Worm (Caenorhabditis elegans) whole organism, late embryonic: ENCODE results near the gene ncs-5.

Experiments used
- C38D4.7 ChIP-seq: fragments of 200-800 bp; sonication (Bioruptor generic); optimal IDR thresholded peaks from 2 replicates; lab custom pipeline; 2018; ENCODE audit warnings: mild to moderate bottlenecking, missing genetic modification characterization, moderate library complexity, missing compliant biosample characterization
- F13H6.1 ChIP-seq: sonication (generic microtip); optimal IDR thresholded peaks from 2 replicates; lab custom pipeline; 2016; ENCODE audit warnings: missing genetic modification characterization, missing compliant biosample characterization
- K02D7.2 ChIP-seq: sonication (generic microtip); optimal IDR thresholded peaks from 2 replicates; lab custom pipeline; 2017; ENCODE audit warnings: mild to moderate bottlenecking, missing genetic modification characterization, missing compliant biosample characterization
- K09A11.1 ChIP-seq: sonication (generic microtip); optimal IDR thresholded peaks from 2 replicates; lab custom pipeline; 2017; ENCODE audit warnings: antibody characterized with exemption, mild to moderate bottlenecking, missing genetic modification characterization, missing compliant biosample characterization; ENCODE audit not compliant: insufficient read depth
- Y22D7AL.16 ChIP-seq: sonication (generic microtip); optimal IDR thresholded peaks from 2 replicates; lab custom pipeline; 2016; ENCODE audit warnings: missing genetic modification characterization, missing compliant biosample characterization
- ahr-1 ChIP-seq: sonication (generic microtip); optimal IDR thresholded peaks from 2 replicates; lab custom pipeline; 2016; ENCODE audit warnings: missing genetic modification characterization, missing compliant biosample characterization
- ceh-14 ChIP-seq: sonication (generic microtip); optimal IDR thresholded peaks from 2 replicates; lab custom pipeline; 2016; ENCODE audit warnings: missing genotype, missing genetic modification characterization, missing compliant biosample characterization
- ceh-18 ChIP-seq: sonication (generic microtip); optimal IDR thresholded peaks from 2 replicates; lab custom pipeline; 2016; ENCODE audit warnings: missing genetic modification characterization, missing compliant biosample characterization
- ceh-19 ChIP-seq: fragments of 200-800 bp; sonication (Bioruptor generic); optimal IDR thresholded peaks from 2 replicates; lab custom pipeline; 2018; ENCODE audit warnings: mild to moderate bottlenecking, missing genetic modification characterization, missing compliant biosample characterization
- ceh-2 ChIP-seq: sonication (generic microtip); optimal IDR thresholded peaks from 2 replicates; lab custom pipeline; 2016; ENCODE audit warnings: missing genotype, missing genetic modification characterization, missing compliant biosample characterization
- ceh-22 ChIP-seq: sonication (generic microtip); optimal IDR thresholded peaks from 2 replicates; lab custom pipeline; 2017; ENCODE audit warnings: missing biosample characterization, missing genetic modification characterization
- ceh-24 ChIP-seq: sonication (generic microtip); optimal IDR thresholded peaks from 2 replicates; lab custom pipeline; 2016; ENCODE audit warnings: mild to moderate bottlenecking, missing genetic modification characterization, missing compliant biosample characterization
- ceh-30 ChIP-seq: fragments of 150-350 bp; optimal IDR thresholded peaks from 2 replicates; lab custom pipeline; 2014; ENCODE audit warnings: missing biosample characterization, missing genetic modification characterization
- ceh-31 ChIP-seq: sonication (generic microtip); optimal IDR thresholded peaks from 2 replicates; lab custom pipeline; 2016; ENCODE audit warnings: missing genetic modification characterization, missing compliant biosample characterization
- ceh-45 ChIP-seq: fragments of 200-800 bp; sonication (Bioruptor generic); IDR thresholded peaks from 2 replicates; pipeline ENCODE4 v1.3.6; 2022; ENCODE audit warnings: missing genetic modification reagents, missing genetic modification characterization, missing compliant biosample characterization
- ceh-48 ChIP-seq: sonication (generic microtip); optimal IDR thresholded peaks from 2 replicates; lab custom pipeline; 2016; ENCODE audit warnings: missing genetic modification characterization, inconsistent platforms, missing compliant biosample characterization
- ceh-9 ChIP-seq: sonication (generic microtip); optimal IDR thresholded peaks from 2 replicates; lab custom pipeline; 2016; ENCODE audit warnings: mild to moderate bottlenecking, missing genetic modification characterization, inconsistent platforms, missing compliant biosample characterization
- che-1 ChIP-seq: sonication (generic microtip); optimal IDR thresholded peaks from 2 replicates; lab custom pipeline; 2016; ENCODE audit warnings: mild to moderate bottlenecking, missing genetic modification characterization, missing compliant biosample characterization
- dmd-4 ChIP-seq: sonication (generic microtip); optimal IDR thresholded peaks from 2 replicates; lab custom pipeline; 2016; ENCODE audit warnings: borderline replicate concordance, missing genetic modification characterization, missing compliant biosample characterization
- elt-2 ChIP-seq: sonication (generic microtip); optimal IDR thresholded peaks from 2 replicates; lab custom pipeline; 2016; ENCODE audit warnings: missing genetic modification reagents, missing genetic modification characterization, missing compliant biosample characterization
- eyg-1 ChIP-seq: sonication (generic microtip); optimal IDR thresholded peaks from 2 replicates; lab custom pipeline; 2016; ENCODE audit warnings: missing genotype, missing genetic modification characterization, missing compliant biosample characterization
- fkh-6 ChIP-seq: sonication (generic microtip); optimal IDR thresholded peaks from 2 replicates; lab custom pipeline; 2016; ENCODE audit warnings: missing genetic modification characterization, missing compliant biosample characterization
- hlh-15 ChIP-seq: sonication (generic microtip); optimal IDR thresholded peaks from 2 replicates; lab custom pipeline; 2016; ENCODE audit warnings: missing genetic modification characterization, missing compliant biosample characterization
- hlh-30 ChIP-seq: sonication (generic microtip); optimal IDR thresholded peaks from 2 replicates; lab custom pipeline; 2017; ENCODE audit warnings: antibody characterized with exemption, missing genetic modification characterization, missing compliant biosample characterization; ENCODE audit not compliant: insufficient read depth
- hlh-6 ChIP-seq: sonication (generic microtip); optimal IDR thresholded peaks from 2 replicates; lab custom pipeline; 2016; ENCODE audit warnings: missing genotype, missing genetic modification characterization, missing compliant biosample characterization
- hlh-8 ChIP-seq: sonication (generic microtip); optimal IDR thresholded peaks from 2 replicates; lab custom pipeline; 2016; ENCODE audit warnings: missing genotype, missing genetic modification characterization, missing compliant biosample characterization
- lim-6 ChIP-seq: sonication (generic microtip); optimal IDR thresholded peaks from 2 replicates; lab custom pipeline; 2016; ENCODE audit warnings: missing genetic modification characterization, missing compliant biosample characterization
- lin-11 ChIP-seq: fragments of 200-800 bp; sonication (Bioruptor generic); optimal IDR thresholded peaks from 2 replicates; lab custom pipeline; 2018; ENCODE audit warnings: mild to moderate bottlenecking, missing genetic modification characterization, missing compliant biosample characterization
- mec-3 ChIP-seq: sonication (generic microtip); optimal IDR thresholded peaks from 2 replicates; lab custom pipeline; 2016; ENCODE audit warnings: borderline replicate concordance, missing genetic modification characterization, missing compliant biosample characterization
- nfya-1 ChIP-seq: sonication (generic microtip); optimal IDR thresholded peaks from 2 replicates; lab custom pipeline; 2017; ENCODE audit warnings: missing genetic modification characterization, mild to moderate bottlenecking, missing compliant biosample characterization, antibody characterized with exemption, moderate library complexity
- nhr-11 ChIP-seq: fragments of 150-350 bp; optimal IDR thresholded peaks from 2 replicates; lab custom pipeline; 2014; ENCODE audit warnings: missing biosample characterization, missing genetic modification characterization
- odd-2 ChIP-seq: sonication (generic microtip); optimal IDR thresholded peaks from 2 replicates; lab custom pipeline; 2017; ENCODE audit warnings: antibody characterized with exemption, mild to moderate bottlenecking, missing genetic modification characterization, missing compliant biosample characterization
- pag-3 ChIP-seq: sonication (generic microtip); optimal IDR thresholded peaks from 2 replicates; lab custom pipeline; 2016; ENCODE audit warnings: missing compliant biosample characterization, missing genetic modification characterization, borderline replicate concordance
- pax-1 ChIP-seq: fragments of 150-350 bp; optimal IDR thresholded peaks from 2 replicates; lab custom pipeline; 2014; ENCODE audit warnings: missing biosample characterization, missing genetic modification characterization
- pha-4 ChIP-seq: fragments of 150-350 bp; optimal IDR thresholded peaks from 2 replicates; lab custom pipeline; 2018; ENCODE audit warnings: missing biosample characterization, missing genetic modification reagents, missing genetic modification characterization
- pros-1 ChIP-seq: fragments of 150-350 bp; optimal IDR thresholded peaks from 2 replicates; lab custom pipeline; 2014; ENCODE audit warnings: missing biosample characterization, missing genetic modification reagents, missing genetic modification characterization
- sox-2 ChIP-seq: fragments of 200-800 bp; sonication (Bioruptor generic); IDR thresholded peaks from 2 replicates; pipeline ENCODE4 v1.3.6; 2022; ENCODE audit warnings: missing genetic modification reagents, missing genetic modification characterization, missing compliant biosample characterization
- tbx-7 ChIP-seq: sonication (generic microtip); optimal IDR thresholded peaks from 2 replicates; lab custom pipeline; 2016; ENCODE audit warnings: missing genotype, missing genetic modification characterization, missing compliant biosample characterization
- unc-55 ChIP-seq: sonication (generic microtip); optimal IDR thresholded peaks from 2 replicates; lab custom pipeline; 2017; ENCODE audit warnings: missing biosample characterization, missing genetic modification reagents, missing genetic modification characterization
- unc-86 ChIP-seq: sonication (generic microtip); optimal IDR thresholded peaks from 2 replicates; lab custom pipeline; 2016; ENCODE audit warnings: missing genetic modification characterization, missing compliant biosample characterization

ncs-5 gene

ce11 chrV:18772761-18773160, 46.8 kb upstream of the ncs-5 start, which contains the start of gene clec-257:
Gene clec-257 (plus strand): TSS chrV:18773061.
- TF ChIP-seq che-1 (tag; lab: Kevin White, UChicago), result no peak
- no peak for TF ChIP-seq ceh-2 (tag; lab: Kevin White, UChicago)
- no peak for TF ChIP-seq hlh-8
- TF ChIP-seq ceh-48, result no peak
- no peak for TF ChIP-seq eyg-1
- TF ChIP-seq ceh-18 (tag; lab: Kevin White, UChicago), result no peak
- no peak for TF ChIP-seq K09A11.1 (tag; lab: Kevin White, UChicago)
- TF ChIP-seq, all 69 proteins: peak for 0

DNA sequence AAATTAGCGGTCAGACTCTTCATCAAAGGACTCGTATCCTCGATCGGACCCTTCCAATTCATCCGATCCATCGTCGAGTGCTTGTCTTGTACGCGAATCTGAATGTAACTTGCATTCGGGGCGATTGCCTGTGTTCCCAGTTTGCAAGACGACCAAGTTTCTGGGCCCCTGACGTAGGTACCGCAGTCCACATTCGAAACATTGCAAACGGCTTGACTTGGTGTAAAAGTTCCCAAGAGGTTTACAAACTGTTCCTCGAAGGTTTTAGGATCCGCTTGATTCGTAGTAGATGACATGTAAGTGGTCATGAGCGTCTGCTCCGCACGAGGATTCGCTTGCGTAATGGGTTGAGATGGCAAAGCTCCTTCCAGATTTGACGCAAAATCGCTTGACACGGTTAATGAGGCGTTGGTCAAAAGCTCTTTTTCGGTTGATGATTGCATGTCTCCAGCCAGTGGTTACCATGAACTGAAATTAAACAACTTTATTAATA, 43.3 kb upstream of the ncs-5 start, which contains the start of gene Y17D7B.4:
Gene Y17D7B.4, minus strand, starts transcription at position 443 of the 493 bp plus-strand sequence.
- TF ChIP-seq ceh-18 (tag; lab: Kevin White, UChicago), result no peak
- TF ChIP-seq ceh-9, result no peak
- TF ChIP-seq eyg-1, result no peak
- no peak for TF ChIP-seq ceh-31 (tag; lab: Kevin White, UChicago)
- TF ChIP-seq ceh-22 (tag; lab: Kevin White, UChicago), result no peak
- TF ChIP-seq hlh-15 (tag; lab: Kevin White, UChicago), result no peak
- no peak for TF ChIP-seq tbx-7 (tag; lab: Kevin White, UChicago)
- TF ChIP-seq lim-6, result no peak
- TF ChIP-seq nhr-11 (tag; lab: Kevin White, UChicago), result no peak

- TF ChIP-seq K02D7.2, result no peak
- TF ChIP-seq hlh-6 (tag; lab: Kevin White, UChicago), result no peak
- no peak for TF ChIP-seq fkh-6 (tag; lab: Kevin White, UChicago)
- no peak for TF ChIP-seq ceh-18 (tag; lab: Kevin White, UChicago)
- no peak for TF ChIP-seq ceh-45 (GFP tag; lab: Robert Waterston, UW)
- no peak for TF ChIP-seq elt-2
- TF ChIP-seq nfya-1 (tag; lab: Kevin White, UChicago), result no peak
- TF ChIP-seq unc-55 (GFP tag; lab: Kevin White, UChicago), result no peak
- no peak for TF ChIP-seq lim-6
- TF ChIP-seq C38D4.7 (GFP tag; lab: Kevin White, UChicago), result no peak
- no peak for TF ChIP-seq ceh-14
- no peak for TF ChIP-seq pax-1 (tag; lab: Kevin White, UChicago)
- no peak for TF ChIP-seq F13H6.1
- no peak for TF ChIP-seq sox-2
- no peak for TF ChIP-seq ceh-19 (GFP tag; lab: Kevin White, UChicago)
- no peak for TF ChIP-seq odd-2 (tag; lab: Kevin White, UChicago)
These were observed 39.0 kb upstream of the ncs-5 start for ce11 chrV:18780605-18781004.

ce11 chrV:18782747-18783146, 36.8 kb upstream of the ncs-5 start:
- TF ChIP-seq pag-3 (tag; lab: Kevin White, UChicago) (no peak), mec-3 (tag; lab: Kevin White, UChicago) (no peak), F13H6.1 (no peak), C38D4.7 (GFP tag; lab: Kevin White, UChicago) (no peak), dmd-4 (tag; lab: Kevin White, UChicago) (no peak), ceh-9 (no peak), eyg-1 (no peak), che-1 (tag; lab: Kevin White, UChicago) (no peak), ceh-14 (no peak), nfya-1 (tag; lab: Kevin White, UChicago) (no peak), ahr-1 (no peak), K02D7.2 (no peak)

DNA sequence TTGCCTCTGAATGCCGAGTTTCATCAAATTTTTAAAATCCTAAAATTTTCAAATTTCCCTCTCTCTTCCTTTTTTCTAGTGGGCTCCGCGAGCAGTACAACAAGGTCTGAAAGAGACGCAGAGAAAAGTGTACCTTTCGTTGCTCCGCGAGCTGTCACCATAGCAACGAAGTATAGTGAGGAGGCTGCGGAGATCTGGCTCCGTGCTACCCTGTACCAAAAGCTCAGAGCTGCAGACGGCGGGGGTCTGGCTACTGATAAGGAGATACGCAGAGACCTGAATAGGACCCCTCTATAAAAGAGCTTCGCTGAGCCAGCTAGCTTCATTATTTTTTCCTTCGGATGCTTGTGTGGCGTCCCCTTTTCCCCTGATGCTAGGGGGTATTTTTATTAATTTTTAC, 36.1 kb upstream of the ncs-5 start, which contains the start of gene Y17D7B.10:
Gene Y17D7B.10, plus strand, starts transcription at position 243 of the 400 bp plus-strand sequence.
- TF ChIP-seq pax-1 (tag; lab: Kevin White, UChicago), result no peak

DNA sequence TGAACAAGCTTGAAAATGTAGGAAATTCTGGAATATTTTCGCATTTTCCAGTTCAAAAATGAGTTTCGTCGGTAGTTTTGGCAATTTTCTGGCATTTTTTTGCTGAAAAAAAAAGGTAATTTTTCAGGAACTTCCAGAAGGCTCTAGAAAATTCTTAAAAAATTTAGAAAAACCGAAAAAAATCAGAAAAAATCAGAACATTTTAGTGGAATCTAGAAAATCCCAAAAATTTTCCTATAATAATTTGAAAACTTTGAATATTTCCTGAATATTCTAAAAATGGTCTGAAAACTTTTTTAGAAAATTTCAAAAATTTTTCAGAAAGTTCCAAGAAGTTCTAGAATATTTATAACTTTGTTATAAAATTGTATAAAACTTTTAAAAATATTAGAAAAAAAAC, 32.9 kb upstream of the ncs-5 start, which contains the start of gene Y17D7B.3:
Gene Y17D7B.3, minus strand, starts transcription at position 101 of the 400 bp plus-strand sequence.
- TF ChIP-seq lin-11 (tag; lab: Kevin White, UChicago) (no peak), pha-4 (no peak), odd-2 (tag; lab: Kevin White, UChicago) (no peak), unc-86 (no peak), dmd-4 (tag; lab: Kevin White, UChicago) (no peak), hlh-30 (no peak), pros-1 (tag; lab: Kevin White, UChicago) (no peak), Y22D7AL.16 (tag; lab: Kevin White, UChicago) (no peak), che-1 (tag; lab: Kevin White, UChicago) (no peak), ceh-30 (tag; lab: Kevin White, UChicago) (no peak), K09A11.1 (tag; lab: Kevin White, UChicago) (no peak), tbx-7 (tag; lab: Kevin White, UChicago) (no peak), ceh-9 (no peak), ceh-31 (tag; lab: Kevin White, UChicago) (no peak), ceh-22 (tag; lab: Kevin White, UChicago) (no peak), lim-6 (no peak), fkh-6 (tag; lab: Kevin White, UChicago) (no peak), ceh-24 (tag; lab: Kevin White, UChicago) (no peak)
